Fruit fly (Drosophila melanogaster): Measurements from ENCODE around the gene tin.

DNA sequence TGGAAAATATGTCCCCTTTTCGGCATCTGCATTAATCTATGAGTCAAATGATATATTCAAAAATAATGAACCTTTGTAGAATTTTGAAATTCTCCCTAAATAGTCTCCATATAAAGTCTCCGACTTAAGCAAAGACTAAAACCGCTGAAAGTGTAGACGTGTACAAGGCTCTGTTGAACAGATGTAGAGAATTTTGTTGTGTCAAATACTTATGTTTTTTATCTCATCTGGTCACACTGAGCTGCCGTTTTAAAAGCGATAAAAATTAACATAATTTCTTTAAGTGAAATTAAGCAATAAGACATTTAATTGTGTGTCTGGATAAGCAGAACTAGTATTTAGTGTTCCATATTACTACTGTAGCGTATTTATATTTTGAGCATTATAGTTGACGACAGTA is 7.4 kb downstream of the tin start:
- TF ChIP-seq B-H2 (GFP tag; optimal IDR thresholded peaks at IDR 0.05) (no peak), insv (GFP tag; optimal IDR thresholded peaks at IDR 0.05) (peak in 1 of 2 experiments; percentile 22), gcm2 (GFP tag; optimal IDR thresholded peaks at IDR 0.05) (no peak), D (optimal IDR thresholded peaks at IDR 0.05) (no peak), D (GFP tag; optimal IDR thresholded peaks at IDR 0.05) (no peak), Dll (GFP tag; IDR thresholded peaks at IDR 0.05; ENCODE audit: partially characterized antibody) (no peak), prd (optimal IDR thresholded peaks at IDR 0.05) (no peak), prd (GFP tag; IDR thresholded peaks at IDR 0.05) (no peak), CG9437 (GFP tag; optimal IDR thresholded peaks at IDR 0.05) (no peak), Sox100B (GFP tag; optimal IDR thresholded peaks at IDR 0.05) (no peak), CG8388 (GFP tag; optimal IDR thresholded peaks at IDR 0.05) (no peak), Hr39 (optimal IDR thresholded peaks at IDR 0.05) (no peak), Bgb (GFP tag; IDR thresholded peaks at IDR 0.05; ENCODE audit: partially characterized antibody) (peak; percentile 67)

Measured in whole organism, embryonic.